Fruit fly (Drosophila melanogaster): Measurements from ENCODE around the gene Ilp4.

DNA sequence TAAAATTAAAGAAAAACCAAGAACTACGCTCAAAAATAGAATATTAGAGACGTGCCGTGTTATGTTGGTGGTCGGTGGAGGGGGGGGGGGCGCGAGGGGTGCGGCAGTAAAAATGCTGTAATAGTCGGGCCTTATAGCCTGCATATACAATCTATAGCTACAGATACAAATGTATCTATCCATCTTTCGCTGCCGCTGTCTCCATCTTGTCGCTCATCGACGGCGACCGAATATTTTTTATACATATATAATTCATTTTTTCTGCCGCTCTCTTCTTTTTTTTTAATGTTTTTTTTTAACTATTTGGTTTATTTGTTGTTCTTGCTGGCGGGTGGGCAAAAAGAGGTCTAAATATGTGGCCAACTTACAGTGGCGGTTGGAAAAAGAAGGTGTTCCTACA lies 10.6 kb upstream of the Ilp4 start:
- TF ChIP-seq D1 (tag; optimal IDR thresholded peaks at IDR 0.05) (no peak), EcR (GFP tag; optimal IDR thresholded peaks at IDR 0.05) (no peak), CG12605 (GFP tag; IDR thresholded peaks at IDR 0.05) (no peak; the same call in 1 of the 2 replicates), Snoo (tag; optimal IDR thresholded peaks at IDR 0.05) (no peak), CG32121 (GFP tag; IDR thresholded peaks at IDR 0.05) (peak; percentile 63), fd96Ca (GFP tag; IDR thresholded peaks at IDR 0.05) (peak; percentile 38; the same call in 1 of the 3 replicates)

Measured in whole organism, pupa.